Worm (Caenorhabditis elegans): Measurements from ENCODE around the gene snr-1.

snr-1 gene

ce11 chrIV:17110882-17111281 is 23.0 kb downstream of the snr-1 start, which contains the start of gene sfa-1:
sfa-1 (minus strand) TSS chrIV:17110982.
- TF ChIP-seq mxl-3 (GFP tag; optimal IDR thresholded peaks at IDR 0.05) (no peak), ceh-32 (tag; optimal IDR thresholded peaks at IDR 0.05; ENCODE audit: poor library complexity) (no peak)

- no peak for TF ChIP-seq attf-4 (tag; optimal IDR thresholded peaks at IDR 0.05)
- no peak for TF ChIP-seq nhr-11 (tag; optimal IDR thresholded peaks at IDR 0.05)
Observed at ce11 chrIV:17111813-17112212, 24.0 kb downstream of the snr-1 start, which contains the start of gene Y116A8C.33. Y116A8C.33 (plus strand) TSS chrIV:17112113.

ce11 chrIV:17116345-17116744 is 28.5 kb downstream of the snr-1 start, which contains the start of gene cyn-13:
cyn-13 (minus strand) TSS chrIV:17116657.
- TF ChIP-seq set-16 (GFP tag; IDR thresholded peaks at IDR 0.05) (no peak), lim-7 (GFP tag; IDR thresholded peaks at IDR 0.05) (0 out of 2 replicates have a peak, but pooled peaks have one; percentile 53), Y48G9A.11 (GFP tag; IDR thresholded peaks at IDR 0.05) (peak; percentile 47; the same call in 1 of the 2 replicates), snpc-1.2 (GFP tag; IDR thresholded peaks at IDR 0.05) (peak; percentile 22; the same call in 1 of the 2 replicates), pha-4 (GFP tag; IDR thresholded peaks at IDR 0.05) (no peak), pha-4 (tag; optimal IDR thresholded peaks at IDR 0.05) (no peak), mdt-29 (GFP tag; IDR thresholded peaks at IDR 0.05) (0 out of 2 replicates have a peak, but pooled peaks have one; percentile 12), madf-9 (GFP tag; conservative IDR thresholded peaks at IDR 0.05) (no peak), ceh-32 (tag; optimal IDR thresholded peaks at IDR 0.05; ENCODE audit: poor library complexity) (no peak), dmd-9 (GFP tag; IDR thresholded peaks at IDR 0.05) (no peak), php-3 (GFP tag; IDR thresholded peaks at IDR 0.05) (no peak), ctbp-1 (GFP tag; IDR thresholded peaks at IDR 0.05) (no peak), ama-1 (optimal IDR thresholded peaks at IDR 0.05) (peak; percentile 73), ztf-11 (tag; optimal IDR thresholded peaks at IDR 0.05) (no peak), nhr-10 (tag; optimal IDR thresholded peaks at IDR 0.05) (no peak), egl-43 (GFP tag; IDR thresholded peaks at IDR 0.05) (no peak), spr-3 (GFP tag; optimal IDR thresholded peaks at IDR 0.05) (no peak), D1046.2 (GFP tag; IDR thresholded peaks at IDR 0.05) (0 out of 2 replicates have a peak, but pooled peaks have one; percentile 54), aha-1 (tag) (no peak), R02D3.7 (tag; optimal IDR thresholded peaks at IDR 0.05) (no peak)

ce11 chrIV:17116821-17117220 is 29.0 kb downstream of the snr-1 start:
- TF ChIP-seq nhr-25 (tag; optimal IDR thresholded peaks at IDR 0.05; ENCODE audit: borderline replicate concordance, insufficient read depth), result no peak
- no peak for TF ChIP-seq nhr-237 (tag; optimal IDR thresholded peaks at IDR 0.05)
- TF ChIP-seq set-16 (GFP tag; IDR thresholded peaks at IDR 0.05), result peak; percentile 98
- no peak for TF ChIP-seq Y105C5A.15 (GFP tag; IDR thresholded peaks at IDR 0.05)
- 0 out of 2 replicates have a peak, but pooled peaks have one; percentile 1 for TF ChIP-seq mdt-29 (GFP tag; IDR thresholded peaks at IDR 0.05)
- TF ChIP-seq unc-62 (GFP tag; optimal IDR thresholded peaks at IDR 0.05 in 1 of 2), result no peak
- TF ChIP-seq unc-62 (tag; optimal IDR thresholded peaks at IDR 0.05), result no peak
- TF ChIP-seq lin-13 (GFP tag; optimal IDR thresholded peaks at IDR 0.05), result no peak
- no peak for TF ChIP-seq R02D3.7 (tag; optimal IDR thresholded peaks at IDR 0.05)
- no peak for TF ChIP-seq ceh-44 (GFP tag; IDR thresholded peaks at IDR 0.05)

- TF ChIP-seq T20F7.1 (GFP tag; optimal IDR thresholded peaks at IDR 0.05) (no peak), skn-1 (tag; optimal IDR thresholded peaks at IDR 0.05) (no peak), madf-5 (GFP tag; IDR thresholded peaks at IDR 0.05) (no peak), pha-4 (GFP tag; IDR thresholded peaks at IDR 0.05) (peak; percentile 19; the same call in 1 of the 2 replicates), pha-4 (tag; optimal IDR thresholded peaks at IDR 0.05) (no peak), nhr-25 (tag; optimal IDR thresholded peaks at IDR 0.05; ENCODE audit: borderline replicate concordance, insufficient read depth) (no peak), hif-1 (tag; optimal IDR thresholded peaks at IDR 0.05) (peak in 1 of 2 experiments; percentile 19), dve-1 (tag; optimal IDR thresholded peaks at IDR 0.05; ENCODE audit: insufficient read depth) (peak; percentile 19), Y75B8A.6 (GFP tag; IDR thresholded peaks at IDR 0.05) (no peak), F26F4.8 (GFP tag; conservative IDR thresholded peaks at IDR 0.05) (no peak), attf-4 (tag; optimal IDR thresholded peaks at IDR 0.05) (no peak), daf-19 (GFP tag; conservative IDR thresholded peaks at IDR 0.05) (no peak), mdl-1 (tag; optimal IDR thresholded peaks at IDR 0.05) (no peak), mxl-2 (GFP tag; conservative IDR thresholded peaks at IDR 0.05) (no peak), hlh-30 (tag; optimal IDR thresholded peaks at IDR 0.05; ENCODE audit: insufficient read depth) (peak; percentile 50), ctbp-1 (GFP tag; IDR thresholded peaks at IDR 0.05) (no peak), hlh-11 (tag; optimal IDR thresholded peaks at IDR 0.05) (no peak), lin-39 (tag; optimal IDR thresholded peaks at IDR 0.05) (no peak), rbr-2 (tag; optimal IDR thresholded peaks at IDR 0.05) (peak; percentile 17)
Observed at ce11 chrIV:17118585-17118984, 30.7 kb downstream of the snr-1 start, which contains the start of gene uaf-2. uaf-2 (minus strand) TSS chrIV:17118767.

All from whole organism, L4 larva.